Worm (Caenorhabditis elegans) whole organism, L2 larva: ENCODE results near the gene B0416.3.

Source experiments
- ZK546.5 ChIP-seq: sonication (generic microtip); optimal IDR thresholded peaks from 2 replicates; lab custom pipeline; 2017; ENCODE audit warnings: missing biosample characterization, missing genetic modification characterization
- ceh-82 ChIP-seq: fragments of 150-350 bp; optimal IDR thresholded peaks from 2 replicates; lab custom pipeline; 2014; ENCODE audit warnings: missing biosample characterization, missing genetic modification characterization
- fos-1 ChIP-seq: fragments of 150-350 bp; optimal IDR thresholded peaks from 2 replicates; lab custom pipeline; 2014; ENCODE audit warnings: missing biosample characterization, missing genetic modification characterization
- lin-13 ChIP-seq: fragments of 150-350 bp; optimal IDR thresholded peaks from 2 replicates; lab custom pipeline; 2014; ENCODE audit warnings: missing biosample characterization, missing genetic modification reagents, missing genetic modification characterization
- nhr-11 ChIP-seq: fragments of 150-350 bp; optimal IDR thresholded peaks from 2 replicates; lab custom pipeline; 2014; ENCODE audit warnings: missing biosample characterization, missing genetic modification characterization
- nhr-129 ChIP-seq: fragments of 150-350 bp; optimal IDR thresholded peaks from 2 replicates; lab custom pipeline; 2014; ENCODE audit warnings: missing biosample characterization, missing genetic modification characterization
- nhr-25 ChIP-seq: fragments of 150-350 bp; sonication (generic microtip); optimal IDR thresholded peaks from 3 replicates; lab custom pipeline; 2014; ENCODE audit warnings: missing biosample characterization, missing genetic modification characterization
- nhr-6 ChIP-seq: fragments of 150-350 bp; optimal IDR thresholded peaks from 2 replicates; lab custom pipeline; 2014; ENCODE audit warnings: missing biosample characterization, missing genetic modification characterization
- sma-9 ChIP-seq, 2 experiments: fragments of 150-350 bp in 1 of 2; sonication (generic microtip) in 1 of 2; optimal IDR thresholded peaks; 2 replicates each; lab custom pipeline; 2014 to 2016; ENCODE audit warnings: missing genetic modification characterization in 2 of 2, mild to moderate bottlenecking in 1 of 2, missing biosample characterization in 1 of 2, missing compliant biosample characterization in 1 of 2, missing genetic modification reagents in 1 of 2, moderate library complexity in 1 of 2
- zag-1 ChIP-seq: fragments of 150-350 bp; optimal IDR thresholded peaks from 2 replicates; lab custom pipeline; 2014; ENCODE audit warnings: missing biosample characterization, missing genetic modification characterization
- ztf-1 ChIP-seq: fragments of 200-800 bp; sonication (Bioruptor generic); conservative IDR thresholded peaks from 2 replicates; pipeline ENCODE4 v1.3.6; 2022; ENCODE audit warnings: missing genetic modification characterization, missing compliant biosample characterization

The B0416.3 gene

ce11 chrX:9338375-9338774, 46.9 kb downstream of the B0416.3 start, which contains the start of gene apa-2:
TSS of gene apa-2 (plus strand) at chrX:9338675.
- TF ChIP-seq nhr-129, result no peak
- no peak for TF ChIP-seq ZK546.5 (tag; lab: Kevin White, UChicago)
- no peak for TF ChIP-seq nhr-6 (tag; lab: Kevin White, UChicago)
- TF ChIP-seq ztf-1, result no peak
- no peak for TF ChIP-seq zag-1 (tag; lab: Kevin White, UChicago)
- TF ChIP-seq lin-13 (GFP tag; lab: Kevin White, UChicago), result no peak
- no peak for TF ChIP-seq nhr-25 (tag; lab: Kevin White, UChicago)
- no peak for TF ChIP-seq ceh-82
- no peak for TF ChIP-seq sma-9 (GFP tag; optimal IDR thresholded peaks at IDR 0.05; lab: Kevin White, UChicago)
- TF ChIP-seq sma-9 (tag; optimal IDR thresholded peaks at IDR 0.05; lab: Kevin White, UChicago), result no peak
- TF ChIP-seq nhr-11, result no peak
- no peak for TF ChIP-seq fos-1 (tag; lab: Kevin White, UChicago)
